Fruit fly (Drosophila melanogaster) whole organism, embryonic: Measurements from ENCODE around the gene CG17028.
A peak's percentile ranks its signal among the peaks of the same experiment; 100 is the strongest.

Experiments used
- CG10979 ChIP-seq: fragments of 200-800 bp; sonication (Bioruptor generic); optimal IDR thresholded peaks from 2 replicates; lab custom pipeline; 2018; ENCODE audit warnings: missing biosample characterization, mild to moderate bottlenecking, missing genetic modification characterization, moderate library complexity
- CG11723 ChIP-seq: fragments of 200-800 bp; sonication (Bioruptor generic); optimal IDR thresholded peaks from 2 replicates; lab custom pipeline; 2017; ENCODE audit warnings: missing biosample characterization, mild to moderate bottlenecking, missing genetic modification characterization
- CG1603 ChIP-seq: fragments of 200-800 bp; sonication (Bioruptor generic); optimal IDR thresholded peaks from 2 replicates; lab custom pipeline; 2019; ENCODE audit warnings: missing biosample characterization, mild to moderate bottlenecking, missing genetic modification characterization, moderate library complexity
- CG18011 ChIP-seq: fragments of 200-800 bp; sonication (Bioruptor generic); optimal IDR thresholded peaks from 2 replicates; lab custom pipeline; 2017; ENCODE audit warnings: missing biosample characterization, missing genetic modification characterization, mild to moderate bottlenecking, moderate library complexity, missing genotype
- CG18764 ChIP-seq: fragments of 200-800 bp; sonication (Bioruptor generic); optimal IDR thresholded peaks from 3 replicates; lab custom pipeline; 2016; ENCODE audit warnings: missing biosample characterization, missing genetic modification characterization
- CG32767 ChIP-seq: fragments of 200-800 bp; sonication (Bioruptor generic); IDR thresholded peaks from 2 replicates; pipeline ENCODE4 v1.3.6; 2022; ENCODE audit warnings: missing biosample characterization, missing genetic modification characterization
- CG3281 ChIP-seq: fragments of 200-800 bp; sonication (Bioruptor generic); optimal IDR thresholded peaks from 3 replicates; lab custom pipeline; 2017; ENCODE audit warnings: missing biosample characterization, mild to moderate bottlenecking, missing genetic modification characterization
- CG3838 ChIP-seq: fragments of 200-800 bp; sonication (Bioruptor generic); optimal IDR thresholded peaks from 3 replicates; lab custom pipeline; 2016; ENCODE audit warnings: missing biosample characterization, missing genetic modification characterization
- CG3847 ChIP-seq: fragments of 200-800 bp; sonication (Bioruptor generic); IDR thresholded peaks from 2 replicates; pipeline ENCODE4 v1.3.6; 2022; ENCODE audit warnings: missing biosample characterization, missing genetic modification characterization
- CG4424 ChIP-seq: fragments of 200-800 bp; sonication (Bioruptor generic); optimal IDR thresholded peaks from 3 replicates; lab custom pipeline; 2016; ENCODE audit warnings: missing biosample characterization, missing genetic modification characterization
- CG6654 ChIP-seq: fragments of 200-800 bp; sonication (Bioruptor generic); optimal IDR thresholded peaks from 2 replicates; lab custom pipeline; 2017; ENCODE audit warnings: missing biosample characterization, mild to moderate bottlenecking, missing genetic modification characterization
- CG6765 ChIP-seq: fragments of 200-800 bp; sonication (Bioruptor generic); optimal IDR thresholded peaks from 3 replicates; lab custom pipeline; 2017; ENCODE audit warnings: missing biosample characterization, mild to moderate bottlenecking, missing genetic modification characterization
- CG7357 ChIP-seq: fragments of 200-800 bp; sonication (Bioruptor generic); IDR thresholded peaks from 3 replicates; pipeline ENCODE4 v1.3.6; 2022; ENCODE audit warnings: missing biosample characterization, missing genetic modification characterization
- CHES-1-like ChIP-seq: fragments of 200-800 bp; sonication (Bioruptor generic); optimal IDR thresholded peaks from 2 replicates; lab custom pipeline; 2016; ENCODE audit warnings: missing biosample characterization, missing genetic modification characterization
- CrebB ChIP-seq: fragments of 200-800 bp; sonication (Bioruptor generic); optimal IDR thresholded peaks from 3 replicates; lab custom pipeline; 2018; ENCODE audit warnings: missing biosample characterization, mild to moderate bottlenecking, missing genetic modification characterization
- Ets97D ChIP-seq: fragments of 200-800 bp; sonication (Bioruptor generic); optimal IDR thresholded peaks from 3 replicates; lab custom pipeline; 2016; ENCODE audit warnings: missing biosample characterization, missing genetic modification characterization
- Fer3 ChIP-seq: fragments of 200-800 bp; sonication (Bioruptor generic); optimal IDR thresholded peaks from 2 replicates; lab custom pipeline; 2018; ENCODE audit warnings: missing biosample characterization, mild to moderate bottlenecking, missing genetic modification characterization, moderate library complexity
- HLHmδ ChIP-seq: fragments of 200-800 bp; sonication (Bioruptor generic); optimal IDR thresholded peaks from 2 replicates; lab custom pipeline; 2018; ENCODE audit warnings: missing biosample characterization, mild to moderate bottlenecking, missing genetic modification characterization, moderate library complexity
- Lhr ChIP-seq: fragments of 200-800 bp; sonication (Bioruptor generic); optimal IDR thresholded peaks from 3 replicates; lab custom pipeline; 2017; ENCODE audit warnings: mild to moderate bottlenecking, missing biosample characterization, missing genetic modification reagents, missing genetic modification characterization
- MBD-R2 ChIP-seq: fragments of 200-800 bp; sonication (Bioruptor generic); IDR thresholded peaks from 2 replicates; pipeline ENCODE4 v1.3.6; 2022; ENCODE audit warnings: missing biosample characterization, missing genetic modification characterization
- Med ChIP-seq: fragments of 200-800 bp; sonication (Bioruptor generic); peaks from one replicate; lab custom pipeline; 2016; ENCODE audit warnings: missing biosample characterization, missing genetic modification characterization, mild to moderate bottlenecking, inconsistent platforms, moderate library complexity
- Opbp ChIP-seq: fragments of 200-800 bp; sonication (Bioruptor generic); IDR thresholded peaks from 3 replicates; pipeline ENCODE4 v1.3.6; 2022; ENCODE audit warnings: missing biosample characterization, missing genetic modification characterization; ENCODE audit not compliant: partially characterized antibody
- Pdp1 ChIP-seq, 2 experiments: fragments of 200-800 bp; sonication (Bioruptor generic); optimal IDR thresholded peaks; 3 replicates each; lab custom pipeline; 2016; ENCODE audit warnings: missing biosample characterization in 2 of 2, missing genetic modification characterization in 2 of 2, mild to moderate bottlenecking in 1 of 2, moderate library complexity in 1 of 2
- Ravus ChIP-seq: fragments of 200-800 bp; sonication (Bioruptor generic); IDR thresholded peaks from 2 replicates; pipeline ENCODE4 v1.3.6; 2022; ENCODE audit warnings: missing biosample characterization, missing genetic modification characterization
- Stat92E ChIP-seq, 3 experiments: fragments of >200 bp in 2 of 3; fragments of 200-800 bp in 1 of 3; sonication (Bioruptor generic) in 1 of 3; optimal IDR thresholded peaks; 2 replicates each; lab custom pipeline; 2017 to 2019; ENCODE audit warnings: missing biosample characterization in 3 of 3, missing genetic modification characterization in 3 of 3, mild to moderate bottlenecking in 1 of 3, moderate library complexity in 1 of 3
- YL-1 ChIP-seq: fragments of 200-800 bp; sonication (Bioruptor generic); optimal IDR thresholded peaks from 3 replicates; lab custom pipeline; 2017; ENCODE audit warnings: missing biosample characterization, mild to moderate bottlenecking, missing genetic modification characterization
- dan ChIP-seq: fragments of 200-800 bp; sonication (Bioruptor generic); IDR thresholded peaks from 2 replicates; pipeline ENCODE4 v1.3.6; 2022; ENCODE audit warnings: missing biosample characterization, missing genetic modification characterization
- disco-r ChIP-seq: fragments of 200-800 bp; sonication (Bioruptor generic); optimal IDR thresholded peaks from 2 replicates; lab custom pipeline; 2016; ENCODE audit warnings: missing biosample characterization, missing genetic modification characterization
- dysf ChIP-seq: fragments of 200-800 bp; sonication (Bioruptor generic); IDR thresholded peaks from 3 replicates; pipeline ENCODE4 v1.3.6; 2022; ENCODE audit warnings: missing biosample characterization, missing genetic modification characterization
- en ChIP-seq: fragments of 200-800 bp; sonication (Bioruptor generic); optimal IDR thresholded peaks from 2 replicates; lab custom pipeline; 2016; ENCODE audit warnings: missing biosample characterization, missing genetic modification characterization
- ewg ChIP-seq: fragments of 200-800 bp; sonication (Bioruptor generic); optimal IDR thresholded peaks from 3 replicates; lab custom pipeline; 2017; ENCODE audit warnings: mild to moderate bottlenecking, missing biosample characterization, missing genetic modification reagents, missing genetic modification characterization
- gfzf ChIP-seq: fragments of 200-800 bp; sonication (Bioruptor generic); optimal IDR thresholded peaks from 2 replicates; lab custom pipeline; 2016; ENCODE audit warnings: missing biosample characterization, mild to moderate bottlenecking, missing genetic modification characterization, moderate library complexity
- ind ChIP-seq: fragments of 200-800 bp; sonication (Bioruptor generic); optimal IDR thresholded peaks from 3 replicates; lab custom pipeline; 2016; ENCODE audit warnings: missing biosample characterization, missing genetic modification characterization
- lab ChIP-seq: fragments of 200-800 bp; sonication (Bioruptor generic); optimal IDR thresholded peaks from 3 replicates; lab custom pipeline; 2017; ENCODE audit warnings: missing biosample characterization, missing genetic modification characterization, mild to moderate bottlenecking, moderate library complexity, missing genetic modification reagents
- rib ChIP-seq: fragments of 200-800 bp; sonication (Bioruptor generic); IDR thresholded peaks from 2 replicates; pipeline ENCODE4 v1.3.6; 2022; ENCODE audit warnings: missing biosample characterization, missing genetic modification characterization
- sd ChIP-seq: fragments of 200-800 bp; sonication (Bioruptor generic); optimal IDR thresholded peaks from 3 replicates; lab custom pipeline; 2018; ENCODE audit warnings: missing biosample characterization, mild to moderate bottlenecking, missing genetic modification characterization, moderate library complexity
- slbo ChIP-seq: fragments of 200-800 bp; sonication (Bioruptor generic); IDR thresholded peaks from 2 replicates; pipeline ENCODE4 v1.3.6; 2022; ENCODE audit warnings: missing biosample characterization, missing genetic modification characterization
- sr ChIP-seq: fragments of 200-800 bp; sonication (Bioruptor generic); IDR thresholded peaks from 3 replicates; pipeline ENCODE4 v1.3.6; 2022; ENCODE audit warnings: missing biosample characterization, missing genetic modification characterization
- vfl ChIP-seq: fragments of 200-800 bp; sonication (Bioruptor generic); optimal IDR thresholded peaks from 2 replicates; lab custom pipeline; 2016; ENCODE audit warnings: missing biosample characterization, missing genetic modification characterization
- zfh1 ChIP-seq: fragments of 200-800 bp; sonication (Bioruptor generic); IDR thresholded peaks from 3 replicates; pipeline ENCODE4 v1.3.6; 2022; ENCODE audit warnings: missing biosample characterization, missing genetic modification characterization
- zfh2 ChIP-seq: fragments of 200-800 bp; sonication (Bioruptor generic); optimal IDR thresholded peaks from 2 replicates; lab custom pipeline; 2016; ENCODE audit warnings: missing biosample characterization, missing genetic modification characterization

CG17028 gene

dm6 chr3L:15988039-15988546 lies 9.8 kb downstream of the CG17028 start, which contains the start of gene Hip14 (continued):
- TF ChIP-seq ind (GFP tag; lab: Kevin White, UChicago) (no peak), CG18011 (GFP tag; lab: Kevin White, UChicago) (no peak), zfh2 (peak; percentile 19), vfl (no peak), en (GFP tag; lab: Kevin White, UChicago) (no peak), Pdp1 (GFP tag; optimal IDR thresholded peaks at IDR 0.05; lab: Kevin White, UChicago) (peak in 1 of 2 experiments; percentile 49), slbo (GFP tag; lab: Robert Waterston, UW) (peak; percentile 68), CG3847 (GFP tag; lab: Robert Waterston, UW) (0 out of 2 replicates have a peak, but pooled peaks have one; percentile 14), CHES-1-like (no peak), CG18764 (no peak), Stat92E (GFP tag; optimal IDR thresholded peaks at IDR 0.05; lab: Kevin White, UChicago) (peak in 1 of 3 experiments; percentile 62), ewg (GFP tag; lab: Kevin White, UChicago) (no peak), CG3281 (GFP tag; lab: Kevin White, UChicago) (peak; percentile 6), zfh1 (0 out of 3 replicates have a peak, but pooled peaks have one; percentile 38), CG11723 (GFP tag; lab: Kevin White, UChicago) (no peak), CG32767 (0 out of 2 replicates have a peak, but pooled peaks have one; percentile 13), gfzf (GFP tag; lab: Kevin White, UChicago) (peak; percentile 53), CG7357 (GFP tag; lab: Robert Waterston, UW) (no peak), CG3838 (GFP tag; lab: Kevin White, UChicago) (no peak), lab (GFP tag; lab: Kevin White, UChicago) (no peak), CG10979 (tag; lab: Kevin White, UChicago) (no peak), Fer3 (tag; lab: Kevin White, UChicago) (no peak), YL-1 (GFP tag; lab: Kevin White, UChicago) (peak; percentile 84), rib (GFP tag; lab: Robert Waterston, UW) (no peak), CrebB (tag; lab: Kevin White, UChicago) (peak; percentile 10), MBD-R2 (GFP tag; lab: Robert Waterston, UW) (peak; percentile 57), HLHmδ (GFP tag; lab: Kevin White, UChicago) (no peak), sd (tag; lab: Kevin White, UChicago) (peak; percentile 86), CG1603 (tag; lab: Kevin White, UChicago) (no peak), dan (GFP tag; lab: Robert Waterston, UW) (no peak), Opbp (no peak; the same call in 2 of the 3 replicates), CG4424 (GFP tag; lab: Kevin White, UChicago) (no peak), Ravus (GFP tag; lab: Robert Waterston, UW) (no peak), disco-r (GFP tag; lab: Kevin White, UChicago) (no peak), CG6765 (GFP tag; lab: Kevin White, UChicago) (no peak), Ets97D (peak; percentile 46), CG6654 (GFP tag; lab: Kevin White, UChicago) (no peak), Lhr (GFP tag; lab: Kevin White, UChicago) (peak; percentile 42), Med (GFP tag; lab: Kevin White, UChicago) (peak; percentile 80)
- TF ChIP-seq, all 482 proteins: peak for 101

DNA sequence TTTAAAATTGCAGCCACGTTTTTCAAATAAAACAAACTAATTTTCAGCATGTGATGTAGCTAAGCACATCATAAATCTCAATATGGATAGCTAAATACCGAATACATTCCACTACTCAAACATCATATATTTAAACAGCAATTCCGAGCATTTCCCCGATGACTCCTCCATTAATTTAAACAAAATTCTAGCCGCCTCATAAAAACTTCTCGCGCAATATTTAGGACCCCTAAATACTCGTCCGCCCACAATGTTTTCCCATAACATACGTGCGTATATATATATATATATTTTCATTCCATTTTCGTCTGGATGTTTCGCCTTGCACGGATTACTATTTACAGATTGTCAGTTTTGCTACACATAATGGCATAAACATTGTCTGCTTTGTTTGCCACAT lies 17.7 kb downstream of the CG17028 start:
- TF ChIP-seq dysf (GFP tag; lab: Robert Waterston, UW) (no peak), sd (tag; lab: Kevin White, UChicago) (peak; percentile 96), sr (GFP tag; lab: Robert Waterston, UW) (peak; percentile 74; the same call in 2 of the 3 replicates)
- TF ChIP-seq, all 482 proteins: peak for 2
